Worm (Caenorhabditis elegans) whole organism, mixed stage, embryonic: ENCODE data around the gene samt-1.

Experiments
- elt-1 ChIP-seq: sonication (generic microtip); optimal IDR thresholded peaks from 2 replicates; lab custom pipeline; 2017; ENCODE audit warnings: missing genetic modification characterization, mild to moderate bottlenecking, missing compliant biosample characterization, antibody characterized with exemption, moderate library complexity, borderline replicate concordance; ENCODE audit not compliant: insufficient read depth
- elt-3 ChIP-seq: fragments of 150-350 bp; optimal IDR thresholded peaks from 2 replicates; lab custom pipeline; 2014; ENCODE audit warnings: missing biosample characterization, missing genetic modification characterization
- hlh-1 ChIP-seq: fragments of 150-350 bp; optimal IDR thresholded peaks from 2 replicates; lab custom pipeline; 2014; ENCODE audit warnings: missing biosample characterization, missing genetic modification reagents, missing genetic modification characterization
- lin-32 ChIP-seq: fragments of 200-800 bp; sonication (Bioruptor generic); optimal IDR thresholded peaks from 2 replicates; lab custom pipeline; 2018; ENCODE audit warnings: mild to moderate bottlenecking, missing genetic modification characterization, missing compliant biosample characterization
- nhr-12 ChIP-seq: fragments of 150-350 bp; optimal IDR thresholded peaks from 2 replicates; lab custom pipeline; 2014; ENCODE audit warnings: missing biosample characterization, missing genetic modification characterization
- nhr-28 ChIP-seq: fragments of 150-350 bp; optimal IDR thresholded peaks from 2 replicates; lab custom pipeline; 2014; ENCODE audit warnings: missing biosample characterization, missing genetic modification characterization
- pha-4 ChIP-seq: fragments of 150-350 bp; optimal IDR thresholded peaks from 2 replicates; lab custom pipeline; 2018; ENCODE audit warnings: missing biosample characterization, missing genetic modification reagents, missing genetic modification characterization
- snpc-4 ChIP-seq: fragments of 150-350 bp; optimal IDR thresholded peaks from 2 replicates; lab custom pipeline; 2014; ENCODE audit warnings: missing biosample characterization, missing genetic modification characterization
- unc-120 ChIP-seq: sonication (generic microtip); optimal IDR thresholded peaks from 2 replicates; lab custom pipeline; 2017; ENCODE audit warnings: missing genetic modification characterization, missing compliant biosample characterization; ENCODE audit not compliant: poor library complexity, severe bottlenecking
- unc-39 ChIP-seq: fragments of 150-350 bp; optimal IDR thresholded peaks from 2 replicates; lab custom pipeline; 2014; ENCODE audit warnings: missing biosample characterization, missing genetic modification characterization
- ztf-11 ChIP-seq: fragments of 150-350 bp; optimal IDR thresholded peaks from 2 replicates; lab custom pipeline; 2014; ENCODE audit warnings: missing biosample characterization, missing genetic modification characterization

ce11 chrIV:2959798-2960197 lies 28.6 kb downstream of the samt-1 start, which contains the start of gene ser-6:
- TF ChIP-seq unc-39 (tag; lab: Kevin White, UChicago) (no peak), pha-4 (tag; lab: Kevin White, UChicago) (no peak), ztf-11 (tag; lab: Kevin White, UChicago) (no peak), unc-120 (tag; lab: Kevin White, UChicago) (no peak), nhr-28 (tag; lab: Kevin White, UChicago) (no peak), snpc-4 (tag; lab: Kevin White, UChicago) (no peak), hlh-1 (tag; lab: Kevin White, UChicago) (no peak), elt-3 (tag; lab: Kevin White, UChicago) (no peak), nhr-12 (tag; lab: Kevin White, UChicago) (no peak), elt-1 (tag; lab: Kevin White, UChicago) (no peak), lin-32 (no peak)
